Worm (Caenorhabditis elegans): ENCODE data around the gene F23H12.3.
A peak's percentile ranks its signal among the peaks of the same experiment; 100 is the strongest.

F23H12.3 gene

DNA sequence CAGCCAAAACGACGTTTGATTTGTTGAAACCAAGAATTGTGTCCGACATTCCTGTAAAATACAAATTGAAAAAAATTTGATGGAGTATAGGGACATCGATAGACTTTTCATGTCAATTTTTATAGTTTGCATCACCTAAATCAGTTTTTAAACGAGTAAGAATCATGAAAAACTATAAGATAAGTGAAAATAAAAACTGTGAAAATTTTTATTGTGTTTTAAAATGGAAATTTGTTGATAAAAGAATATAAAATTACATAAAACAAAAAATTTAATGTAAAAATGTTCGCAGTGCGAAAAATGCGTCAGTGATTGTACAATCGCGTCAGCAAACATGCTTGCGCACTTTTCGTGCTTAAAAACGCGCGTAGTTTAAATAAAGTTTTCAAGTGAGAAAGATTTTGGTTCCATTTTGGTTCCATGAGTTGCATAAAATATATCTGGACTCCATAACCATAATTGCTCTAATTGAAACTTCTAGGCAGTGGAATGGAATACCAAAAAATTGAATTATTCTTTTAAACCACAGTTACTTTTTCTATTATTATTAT is 1.5 kb upstream of the F23H12.3 start, which contains the start of gene tomm-20 (continued):
- no peak for TF ChIP-seq aly-2 (tag; optimal IDR thresholded peaks at IDR 0.05)
- TF ChIP-seq Y75B8A.6 (GFP tag; IDR thresholded peaks at IDR 0.05) = no peak
- TF ChIP-seq cey-2 (tag; optimal IDR thresholded peaks at IDR 0.05; ENCODE audit: borderline replicate concordance, insufficient read depth) = no peak
- no peak for TF ChIP-seq ces-1 (GFP tag; optimal IDR thresholded peaks at IDR 0.05)
- peak; percentile 50 for TF ChIP-seq lin-15B (tag; optimal IDR thresholded peaks at IDR 0.05)
- no peak for TF ChIP-seq lin-39 (tag; optimal IDR thresholded peaks at IDR 0.05)
- TF ChIP-seq attf-4 (tag; optimal IDR thresholded peaks at IDR 0.05) = no peak
- TF ChIP-seq F49E8.2 (tag; optimal IDR thresholded peaks at IDR 0.05; ENCODE audit: borderline replicate concordance) = peak; percentile 69
- TF ChIP-seq daf-19 (GFP tag; conservative IDR thresholded peaks at IDR 0.05) = peak; percentile 66
- no peak for TF ChIP-seq F26F4.8 (GFP tag; conservative IDR thresholded peaks at IDR 0.05)
- TF ChIP-seq T20F7.1 (GFP tag; optimal IDR thresholded peaks at IDR 0.05) = peak; percentile 92
- TF ChIP-seq spr-3 (GFP tag; optimal IDR thresholded peaks at IDR 0.05) = peak; percentile 56
- peak; percentile 69 for TF ChIP-seq nhr-28 (tag; optimal IDR thresholded peaks at IDR 0.05)
- no peak for TF ChIP-seq egl-27 (tag; optimal IDR thresholded peaks at IDR 0.05)

DNA sequence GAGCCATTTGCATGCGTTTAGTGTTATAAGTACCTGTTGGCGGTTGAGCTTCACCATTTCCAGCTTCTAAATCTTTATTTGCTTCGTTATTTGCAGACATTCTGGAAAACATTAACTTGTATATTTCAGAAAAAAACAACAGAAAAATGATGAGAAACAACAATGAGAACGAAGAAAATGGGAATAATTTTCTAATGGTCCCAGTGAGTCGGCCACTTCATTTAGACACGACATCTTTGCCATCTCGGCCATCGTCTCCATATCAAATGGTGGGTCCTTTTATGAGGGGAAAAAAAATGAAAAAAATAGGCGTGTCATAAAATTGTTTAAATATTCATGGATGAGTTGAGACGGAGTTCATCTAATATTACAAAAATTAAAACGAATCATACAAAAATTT is 863 bp downstream of the F23H12.3 start, which contains the start of gene snb-2:
Gene snb-2 (minus strand): TSS at position 101 of the 400 bp plus-strand sequence.
- no peak for TF ChIP-seq aha-1 (tag)

DNA sequence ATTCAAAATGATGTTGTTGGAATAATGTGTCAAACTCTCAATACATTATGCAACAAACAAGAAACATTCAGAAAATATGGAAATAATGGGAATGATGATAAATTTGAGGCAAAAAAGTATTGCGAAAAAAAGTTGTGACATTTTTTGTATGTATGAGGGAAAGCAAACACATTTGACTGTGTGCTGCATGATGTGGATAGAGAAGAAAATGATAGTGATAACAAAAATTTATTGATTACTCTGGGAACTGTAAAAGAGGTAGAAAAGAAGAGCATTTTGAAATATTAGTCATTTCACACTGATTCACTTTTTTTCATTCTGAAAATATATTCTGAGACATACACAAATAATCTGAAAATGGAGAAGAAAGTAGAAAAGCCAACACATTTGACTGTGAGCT is 2.9 kb downstream of the F23H12.3 start:
- peak in 1 of 2 experiments; percentile 58 for TF ChIP-seq unc-62 (GFP tag; optimal IDR thresholded peaks at IDR 0.05 in 1 of 2)
- no peak for TF ChIP-seq unc-62 (tag; optimal IDR thresholded peaks at IDR 0.05)
- TF ChIP-seq jun-1 (tag; optimal IDR thresholded peaks at IDR 0.05) = no peak
- TF ChIP-seq nhr-76 (tag; optimal IDR thresholded peaks at IDR 0.05) = no peak
- no peak for TF ChIP-seq ztf-11 (tag; optimal IDR thresholded peaks at IDR 0.05)
- no peak for TF ChIP-seq nhr-77 (tag; optimal IDR thresholded peaks at IDR 0.05)
- no peak for TF ChIP-seq daf-16 (GFP tag; optimal IDR thresholded peaks at IDR 0.05)
- peak; percentile 17 for TF ChIP-seq daf-16 (tag; optimal IDR thresholded peaks at IDR 0.05)
- no peak for TF ChIP-seq unc-39 (tag; optimal IDR thresholded peaks at IDR 0.05)
- TF ChIP-seq egl-43 (GFP tag; IDR thresholded peaks at IDR 0.05) = no peak
- TF ChIP-seq hif-1 (tag; optimal IDR thresholded peaks at IDR 0.05) = no peak
- TF ChIP-seq dmd-8 (GFP tag; IDR thresholded peaks at IDR 0.05) = no peak
- no peak for TF ChIP-seq Y5F2A.4 (GFP tag; optimal IDR thresholded peaks at IDR 0.05)
- no peak for TF ChIP-seq snpc-4 (tag; optimal IDR thresholded peaks at IDR 0.05)
- TF ChIP-seq lin-38 (GFP tag; IDR thresholded peaks at IDR 0.05) = no peak
- TF ChIP-seq pqm-1 (tag; optimal IDR thresholded peaks at IDR 0.05) = peak; percentile 27
- no peak for TF ChIP-seq zfp-2 (tag; optimal IDR thresholded peaks at IDR 0.05)
- no peak for TF ChIP-seq daf-12 (tag; optimal IDR thresholded peaks at IDR 0.05)
- TF ChIP-seq nhr-28 (tag; optimal IDR thresholded peaks at IDR 0.05) = peak; percentile 26
- no peak for TF ChIP-seq F26F4.8 (GFP tag; conservative IDR thresholded peaks at IDR 0.05)
- no peak for TF ChIP-seq nhr-41 (GFP tag; IDR thresholded peaks at IDR 0.05)
- TF ChIP-seq Y105C5A.15 (GFP tag; IDR thresholded peaks at IDR 0.05) = no peak

DNA sequence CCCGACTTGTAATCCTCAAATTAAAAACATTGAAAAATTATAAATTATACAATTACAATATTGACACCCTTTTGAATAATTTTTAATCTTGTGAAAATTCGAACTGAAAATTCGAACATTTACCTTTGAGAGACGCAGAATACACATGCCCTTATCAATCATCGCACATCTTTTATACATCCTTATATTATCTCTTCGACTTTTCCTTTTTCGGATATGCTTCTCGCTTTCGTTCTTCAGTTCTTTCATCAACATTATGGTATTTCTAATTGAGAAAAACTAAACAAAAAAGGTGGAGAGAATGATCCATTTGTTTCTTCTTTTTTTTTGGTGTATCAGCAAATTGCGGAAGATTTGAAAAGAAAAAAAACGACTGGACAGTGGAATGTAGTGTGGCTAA is 4.4 kb downstream of the F23H12.3 start:
- TF ChIP-seq nhr-11 (tag; optimal IDR thresholded peaks at IDR 0.05) = no peak
- no peak for TF ChIP-seq unc-62 (GFP tag; optimal IDR thresholded peaks at IDR 0.05 in 1 of 2)
- TF ChIP-seq unc-62 (tag; optimal IDR thresholded peaks at IDR 0.05) = no peak
- peak; percentile 31 for TF ChIP-seq hlh-11 (tag; optimal IDR thresholded peaks at IDR 0.05)
- peak; percentile 42 for TF ChIP-seq nhr-48 (tag; optimal IDR thresholded peaks at IDR 0.05)
